Comparison of ENCODE assay signal across 2 worm cellular contexts in the genomic region with DNA sequence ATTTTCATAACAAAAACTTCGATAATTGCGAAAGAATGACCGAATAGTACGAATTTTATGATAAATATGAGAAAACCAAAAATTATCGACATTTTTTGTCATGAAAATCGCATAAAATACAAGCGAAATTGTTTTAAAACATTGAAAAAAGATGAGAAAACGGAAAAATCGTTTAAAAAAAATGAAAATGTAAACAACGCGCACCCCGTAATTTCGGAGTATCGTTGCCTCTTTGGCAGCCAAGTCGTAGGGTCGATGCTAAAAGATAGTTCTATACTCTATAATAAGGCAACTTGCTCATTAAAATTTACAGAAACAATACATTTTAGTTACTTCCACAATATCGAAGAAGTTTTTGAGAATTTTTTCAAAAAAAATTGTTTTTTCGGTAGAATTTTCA.
A peak's percentile ranks its signal among the peaks of the same experiment; 100 is the strongest.
TF ChIP-seq lines count a peak whose summit lies in the region.

No protein-coding gene starts in this region.

TF ChIP-seq in whole organism, L4 larva, 104 proteins besides CTCF, POLR2A, EP300 and RAD21:
- peak; percentile 55 for TF ChIP-seq T20F7.1 (GFP tag; optimal IDR thresholded peaks at IDR 0.05; lab: Kevin White, UChicago)

TF ChIP-seq in whole organism, young adult, 124 proteins besides CTCF, POLR2A, EP300 and RAD21:
- peak; percentile 69 for TF ChIP-seq attf-3 (GFP tag; conservative IDR thresholded peaks at IDR 0.05; lab: Robert Waterston, UW)
TF ChIP-seq in whole organism, young adult: peak in this region for 1; not testable (repeated sequence) for 123.
